Worm (Caenorhabditis elegans) whole organism, L1 larva: ENCODE data around the gene twk-18.

ENCODE experiments used
- aly-2 ChIP-seq: fragments of 150-350 bp; optimal IDR thresholded peaks from 2 replicates; lab custom pipeline; 2014; ENCODE audit warnings: missing biosample characterization, missing genetic modification characterization
- elt-3 ChIP-seq, 6 experiments: fragments of 150-350 bp in 1 of 6; sonication (generic microtip); optimal IDR thresholded peaks; 2 replicates each; lab custom pipeline; 2017 to 2018; ENCODE audit warnings: missing biosample characterization in 6 of 6, missing genetic modification characterization in 6 of 6, inconsistent platforms in 1 of 6
- fkh-10 ChIP-seq: sonication (generic microtip); optimal IDR thresholded peaks from 2 replicates; lab custom pipeline; 2017; ENCODE audit warnings: missing biosample characterization, missing genetic modification reagents, missing genetic modification characterization
- lin-39 ChIP-seq: fragments of 150-350 bp; optimal IDR thresholded peaks from 2 replicates; lab custom pipeline; 2014; ENCODE audit warnings: missing biosample characterization, missing genetic modification reagents, missing genetic modification characterization
- lsy-2 ChIP-seq, 2 experiments: fragments of 150-350 bp; optimal IDR thresholded peaks; 2 replicates each; lab custom pipeline; 2014; ENCODE audit warnings: missing biosample characterization in 2 of 2, missing genetic modification characterization in 2 of 2
- mef-2 ChIP-seq: fragments of 150-350 bp; optimal IDR thresholded peaks from 2 replicates; lab custom pipeline; 2014; ENCODE audit warnings: missing biosample characterization, missing genetic modification characterization
- nhr-237 ChIP-seq: fragments of 150-350 bp; optimal IDR thresholded peaks from 2 replicates; lab custom pipeline; 2014; ENCODE audit warnings: missing biosample characterization, missing genetic modification characterization
- nhr-84 ChIP-seq: sonication (generic microtip); optimal IDR thresholded peaks from 2 replicates; lab custom pipeline; 2017; ENCODE audit warnings: missing biosample characterization, missing genetic modification characterization
- skn-1 ChIP-seq: fragments of 150-350 bp; optimal IDR thresholded peaks from 2 replicates; lab custom pipeline; 2014; ENCODE audit warnings: missing biosample characterization, missing genetic modification characterization
- snpc-4 ChIP-seq: fragments of 150-350 bp; optimal IDR thresholded peaks from 2 replicates; lab custom pipeline; 2014; ENCODE audit warnings: missing biosample characterization, missing genetic modification characterization
- tbx-2 ChIP-seq: sonication (generic microtip); optimal IDR thresholded peaks from 2 replicates; lab custom pipeline; 2016; ENCODE audit warnings: missing genetic modification characterization, missing compliant biosample characterization
- unc-86 ChIP-seq: sonication (generic microtip); optimal IDR thresholded peaks from 2 replicates; lab custom pipeline; 2016; ENCODE audit warnings: missing genetic modification characterization, missing compliant biosample characterization
- ztf-11 ChIP-seq, 2 experiments: sonication (generic microtip); optimal IDR thresholded peaks; 2 replicates each; lab custom pipeline; 2016 to 2017; ENCODE audit warnings: missing genetic modification characterization in 2 of 2, missing biosample characterization in 1 of 2, missing compliant biosample characterization in 1 of 2

DNA sequence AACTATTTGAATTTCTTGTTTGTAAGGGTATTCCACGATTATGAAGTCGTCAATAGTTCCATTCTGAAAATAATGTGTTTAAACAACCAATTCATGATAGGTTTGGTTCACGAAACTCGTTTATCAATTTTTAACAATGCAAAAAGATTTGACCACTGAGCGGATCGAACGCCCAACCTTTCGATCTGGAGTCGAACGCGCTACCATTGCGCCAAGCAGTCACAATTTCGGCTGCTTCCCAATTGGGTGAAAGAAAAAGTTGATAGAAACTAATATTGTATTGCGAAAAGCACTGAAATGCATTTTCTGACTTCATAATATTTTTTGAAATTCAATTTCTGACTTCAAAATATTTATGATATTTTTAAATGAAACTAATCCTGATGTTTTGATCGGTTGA is 42.9 kb upstream of the twk-18 start:
- TF ChIP-seq nhr-84 (tag; lab: Kevin White, UChicago) (no peak), aly-2 (tag; lab: Kevin White, UChicago) (no peak), mef-2 (tag; lab: Kevin White, UChicago) (no peak), unc-86 (tag; lab: Kevin White, UChicago) (no peak), nhr-237 (tag; lab: Kevin White, UChicago) (no peak), lin-39 (tag; lab: Kevin White, UChicago) (no peak), ztf-11 (tag; optimal IDR thresholded peaks at IDR 0.05; lab: Kevin White, UChicago) (no peak), fkh-10 (no peak), elt-3 (tag; optimal IDR thresholded peaks at IDR 0.05; lab: Kevin White, UChicago) (no peak), skn-1 (tag; lab: Kevin White, UChicago) (no peak), tbx-2 (no peak), lsy-2 (tag; optimal IDR thresholded peaks at IDR 0.05; lab: Kevin White, UChicago) (no peak), snpc-4 (tag; lab: Kevin White, UChicago) (no peak)
